Fruit fly (Drosophila melanogaster) whole organism, pupa: Measurements from ENCODE around the gene CG18810.

Experiments used
- CG10348 ChIP-seq: fragments of 200-800 bp; sonication (Bioruptor generic); IDR thresholded peaks from 2 replicates; pipeline ENCODE4 v1.3.6; 2022; ENCODE audit warnings: missing biosample characterization, missing genetic modification characterization
- CG12605 ChIP-seq: fragments of 200-800 bp; sonication (Bioruptor generic); IDR thresholded peaks from 2 replicates; pipeline ENCODE4 v1.3.6; 2022; ENCODE audit warnings: missing biosample characterization, missing genetic modification characterization
- CG13204 ChIP-seq: fragments of 200-800 bp; sonication (Bioruptor generic); optimal IDR thresholded peaks from 2 replicates; lab custom pipeline; 2018; ENCODE audit warnings: missing biosample characterization, mild to moderate bottlenecking, missing genetic modification characterization, moderate library complexity
- CG14655 ChIP-seq: fragments of 200-800 bp; sonication (Bioruptor generic); optimal IDR thresholded peaks from 3 replicates; lab custom pipeline; 2017; ENCODE audit warnings: mild to moderate bottlenecking, missing biosample characterization, missing genetic modification reagents, missing genetic modification characterization
- CG15710 ChIP-seq: fragments of 200-800 bp; sonication (Bioruptor generic); optimal IDR thresholded peaks from 2 replicates; lab custom pipeline; 2018; ENCODE audit warnings: missing biosample characterization, mild to moderate bottlenecking, missing genetic modification characterization, moderate library complexity
- CG17806 ChIP-seq: fragments of 200-800 bp; sonication (Bioruptor generic); optimal IDR thresholded peaks from 2 replicates; lab custom pipeline; 2018; ENCODE audit warnings: missing biosample characterization, mild to moderate bottlenecking, missing genetic modification characterization, moderate library complexity
- CG32121 ChIP-seq: fragments of 200-800 bp; sonication (Bioruptor generic); IDR thresholded peaks from 2 replicates; pipeline ENCODE4 v1.3.6; 2022; ENCODE audit warnings: missing biosample characterization, missing genetic modification characterization
- CG34367 ChIP-seq: fragments of 200-800 bp; sonication (Bioruptor generic); optimal IDR thresholded peaks from 2 replicates; lab custom pipeline; 2018; ENCODE audit warnings: missing biosample characterization, mild to moderate bottlenecking, missing genetic modification characterization
- CG4496 ChIP-seq: fragments of 200-800 bp; sonication (Bioruptor generic); IDR thresholded peaks from 3 replicates; pipeline ENCODE4 v1.3.6; 2022; ENCODE audit warnings: missing biosample characterization, missing genetic modification characterization
- CG8159 ChIP-seq: fragments of 200-800 bp; sonication (Bioruptor generic); optimal IDR thresholded peaks from 3 replicates; lab custom pipeline; 2018; ENCODE audit warnings: missing biosample characterization, mild to moderate bottlenecking, missing genetic modification characterization, moderate library complexity
- CG8301 ChIP-seq: fragments of 200-800 bp; sonication (Bioruptor generic); optimal IDR thresholded peaks from 2 replicates; lab custom pipeline; 2018; ENCODE audit warnings: missing biosample characterization, mild to moderate bottlenecking, missing genetic modification characterization
- CG9948 ChIP-seq: fragments of 200-800 bp; sonication (Bioruptor generic); optimal IDR thresholded peaks from 2 replicates; lab custom pipeline; 2018; ENCODE audit warnings: missing biosample characterization, mild to moderate bottlenecking, missing genetic modification characterization, moderate library complexity
- D1 ChIP-seq: fragments of 200-800 bp; sonication (Bioruptor generic); optimal IDR thresholded peaks from 2 replicates; lab custom pipeline; 2018; ENCODE audit warnings: missing biosample characterization, mild to moderate bottlenecking, missing genetic modification characterization, moderate library complexity
- EcR ChIP-seq: fragments of 200-800 bp; sonication (Bioruptor generic); optimal IDR thresholded peaks from 3 replicates; lab custom pipeline; 2019; ENCODE audit warnings: missing biosample characterization, missing genetic modification characterization, mild to moderate bottlenecking, moderate library complexity, missing genetic modification reagents
- Ets98B ChIP-seq: fragments of 200-800 bp; sonication (Bioruptor generic); IDR thresholded peaks from 2 replicates; pipeline ENCODE4 v1.3.6; 2022; ENCODE audit warnings: missing biosample characterization, missing genetic modification characterization
- Pif1A ChIP-seq: fragments of 200-800 bp; sonication (Bioruptor generic); optimal IDR thresholded peaks from 3 replicates; lab custom pipeline; 2016; ENCODE audit warnings: missing biosample characterization, missing genetic modification characterization
- Pif1B ChIP-seq: fragments of 200-800 bp; sonication (Bioruptor generic); optimal IDR thresholded peaks from 3 replicates; lab custom pipeline; 2016; ENCODE audit warnings: missing biosample characterization, missing genetic modification characterization
- Snoo ChIP-seq: fragments of 200-800 bp; sonication (Bioruptor generic); optimal IDR thresholded peaks from 3 replicates; lab custom pipeline; 2017; ENCODE audit warnings: missing biosample characterization, mild to moderate bottlenecking, missing genetic modification characterization, inconsistent platforms
- fd96Ca ChIP-seq: fragments of 200-800 bp; sonication (Bioruptor generic); IDR thresholded peaks from 3 replicates; pipeline ENCODE4 v1.3.6; 2022; ENCODE audit warnings: missing biosample characterization, missing genetic modification characterization
- gl ChIP-seq: fragments of 200-800 bp; sonication (Bioruptor generic); optimal IDR thresholded peaks from 2 replicates; lab custom pipeline; 2018; ENCODE audit warnings: missing biosample characterization, mild to moderate bottlenecking, missing genetic modification characterization
- rn ChIP-seq: fragments of 200-800 bp; sonication (Bioruptor generic); IDR thresholded peaks from 2 replicates; pipeline ENCODE4 v1.3.6; 2022; ENCODE audit warnings: missing biosample characterization, missing genetic modification characterization

The CG18810 gene

dm6 chr2L:20639821-20640220 lies 8.9 kb upstream of the CG18810 start, which contains the start of gene CG31680:
Gene CG31680, plus strand, starts transcription at chr2L:20640121.
- TF ChIP-seq fd96Ca (no peak), CG8301 (tag; lab: Kevin White, UChicago) (no peak)

dm6 chr2L:20640617-20641016 lies 8.1 kb upstream of the CG18810 start, which contains the start of gene Sfp38D:
Gene Sfp38D, plus strand, starts transcription at chr2L:20640917.
- no peak for TF ChIP-seq CG8301 (tag; lab: Kevin White, UChicago)
- no peak for TF ChIP-seq gl
- no peak for TF ChIP-seq CG34367 (tag; lab: Kevin White, UChicago)
- TF ChIP-seq CG15710 (tag; lab: Kevin White, UChicago) = no peak
- TF ChIP-seq Ets98B (GFP tag; lab: Robert Waterston, UW) = no peak
- TF ChIP-seq CG4496 (GFP tag; lab: Robert Waterston, UW) = no peak
- TF ChIP-seq Pif1A (GFP tag; lab: Kevin White, UChicago) = no peak
- TF ChIP-seq CG14655 (GFP tag; lab: Kevin White, UChicago) = no peak
- TF ChIP-seq Snoo (tag; lab: Kevin White, UChicago) = no peak
- no peak for TF ChIP-seq CG17806 (tag; lab: Kevin White, UChicago)
- TF ChIP-seq EcR (GFP tag; lab: Kevin White, UChicago) = no peak

dm6 chr2L:20643144-20643543 lies 5.6 kb upstream of the CG18810 start, which contains the start of gene CG17470:
Gene CG17470, minus strand, starts transcription at chr2L:20643244.
- TF ChIP-seq CG15710 (tag; lab: Kevin White, UChicago) = no peak
- TF ChIP-seq, all 21 proteins: peak for 0

dm6 chr2L:20645394-20645869 lies 3.3 kb upstream of the CG18810 start, which contains the start of the genes phr6-4 and CG2608:
Gene phr6-4, minus strand, starts transcription at chr2L:20645791.
Gene CG2608, plus strand, starts transcription at chr2L:20645822.
- TF ChIP-seq CG14655 (GFP tag; lab: Kevin White, UChicago) = peak; percentile 96
- peak; percentile 83 for TF ChIP-seq Ets98B (GFP tag; lab: Robert Waterston, UW)
- TF ChIP-seq D1 (tag; lab: Kevin White, UChicago) = peak; percentile 92
- peak; percentile 84 for TF ChIP-seq gl
- peak; percentile 89 for TF ChIP-seq CG4496 (GFP tag; lab: Robert Waterston, UW)
- TF ChIP-seq CG10348 = no peak
- peak; percentile 91 for TF ChIP-seq Snoo (tag; lab: Kevin White, UChicago)
- peak; percentile 88 for TF ChIP-seq CG32121
- TF ChIP-seq CG12605 = peak; percentile 83
- peak; percentile 91 for TF ChIP-seq Pif1B (GFP tag; lab: Kevin White, UChicago)
- peak; percentile 96 for TF ChIP-seq CG9948 (tag; lab: Kevin White, UChicago)
- peak; percentile 94 for TF ChIP-seq Pif1A (GFP tag; lab: Kevin White, UChicago)
- peak; percentile 66; the same call in 1 of the 3 replicates for TF ChIP-seq fd96Ca
- peak; percentile 83 for TF ChIP-seq rn (GFP tag; lab: Robert Waterston, UW)
- TF ChIP-seq CG8159 = peak; percentile 96
- TF ChIP-seq CG17806 (tag; lab: Kevin White, UChicago) = peak; percentile 94
- no peak for TF ChIP-seq CG13204 (GFP tag; lab: Kevin White, UChicago)
- peak; percentile 95 for TF ChIP-seq CG8301 (tag; lab: Kevin White, UChicago)
- TF ChIP-seq CG15710 (tag; lab: Kevin White, UChicago) = peak; percentile 95
- peak; percentile 15 for TF ChIP-seq EcR (GFP tag; lab: Kevin White, UChicago)
- TF ChIP-seq CG34367 (tag; lab: Kevin White, UChicago) = peak; percentile 95

- TF ChIP-seq CG32121 = no peak
- TF ChIP-seq Pif1B (GFP tag; lab: Kevin White, UChicago) = no peak
- no peak for TF ChIP-seq CG13204 (GFP tag; lab: Kevin White, UChicago)
- no peak for TF ChIP-seq CG14655 (GFP tag; lab: Kevin White, UChicago)
- no peak for TF ChIP-seq CG15710 (tag; lab: Kevin White, UChicago)
- TF ChIP-seq Snoo (tag; lab: Kevin White, UChicago) = no peak
- TF ChIP-seq CG12605 = no peak
- no peak for TF ChIP-seq CG9948 (tag; lab: Kevin White, UChicago)
- TF ChIP-seq fd96Ca = no peak
- TF ChIP-seq Ets98B (GFP tag; lab: Robert Waterston, UW) = no peak
Measured at dm6 chr2L:20647240-20647908, 1.3 kb upstream of the CG18810 start.

- TF ChIP-seq CG15710 (tag; lab: Kevin White, UChicago) (peak; percentile 41), Snoo (tag; lab: Kevin White, UChicago) (peak; percentile 45), D1 (tag; lab: Kevin White, UChicago) (no peak), Ets98B (GFP tag; lab: Robert Waterston, UW) (peak; percentile 28; the same call in 1 of the 2 replicates), CG12605 (0 out of 2 replicates have a peak, but pooled peaks have one; percentile 11), CG17806 (tag; lab: Kevin White, UChicago) (peak; percentile 39)
Measured at dm6 chr2L:20649891-20650290, 1.2 kb downstream of the CG18810 start, which contains the start of gene CG2611. Gene CG2611, plus strand, starts transcription at chr2L:20650189.
